Worm (Caenorhabditis elegans) whole organism, late embryonic: ENCODE results near the gene egg-1.

Experiments used
- C38D4.7 ChIP-seq: fragments of 200-800 bp; sonication (Bioruptor generic); optimal IDR thresholded peaks from 2 replicates; lab custom pipeline; 2018; ENCODE audit warnings: mild to moderate bottlenecking, missing genetic modification characterization, moderate library complexity, missing compliant biosample characterization
- F13H6.1 ChIP-seq: sonication (generic microtip); optimal IDR thresholded peaks from 2 replicates; lab custom pipeline; 2016; ENCODE audit warnings: missing genetic modification characterization, missing compliant biosample characterization
- K09A11.1 ChIP-seq: sonication (generic microtip); optimal IDR thresholded peaks from 2 replicates; lab custom pipeline; 2017; ENCODE audit warnings: antibody characterized with exemption, mild to moderate bottlenecking, missing genetic modification characterization, missing compliant biosample characterization; ENCODE audit not compliant: insufficient read depth
- Y22D7AL.16 ChIP-seq: sonication (generic microtip); optimal IDR thresholded peaks from 2 replicates; lab custom pipeline; 2016; ENCODE audit warnings: missing genetic modification characterization, missing compliant biosample characterization
- ahr-1 ChIP-seq: sonication (generic microtip); optimal IDR thresholded peaks from 2 replicates; lab custom pipeline; 2016; ENCODE audit warnings: missing genetic modification characterization, missing compliant biosample characterization
- ceh-14 ChIP-seq: sonication (generic microtip); optimal IDR thresholded peaks from 2 replicates; lab custom pipeline; 2016; ENCODE audit warnings: missing genotype, missing genetic modification characterization, missing compliant biosample characterization
- ceh-18 ChIP-seq: sonication (generic microtip); optimal IDR thresholded peaks from 2 replicates; lab custom pipeline; 2016; ENCODE audit warnings: missing genetic modification characterization, missing compliant biosample characterization
- ceh-19 ChIP-seq: fragments of 200-800 bp; sonication (Bioruptor generic); optimal IDR thresholded peaks from 2 replicates; lab custom pipeline; 2018; ENCODE audit warnings: mild to moderate bottlenecking, missing genetic modification characterization, missing compliant biosample characterization
- ceh-22 ChIP-seq: sonication (generic microtip); optimal IDR thresholded peaks from 2 replicates; lab custom pipeline; 2017; ENCODE audit warnings: missing biosample characterization, missing genetic modification characterization
- ceh-24 ChIP-seq: sonication (generic microtip); optimal IDR thresholded peaks from 2 replicates; lab custom pipeline; 2016; ENCODE audit warnings: mild to moderate bottlenecking, missing genetic modification characterization, missing compliant biosample characterization
- ceh-30 ChIP-seq: fragments of 150-350 bp; optimal IDR thresholded peaks from 2 replicates; lab custom pipeline; 2014; ENCODE audit warnings: missing biosample characterization, missing genetic modification characterization
- ceh-31 ChIP-seq: sonication (generic microtip); optimal IDR thresholded peaks from 2 replicates; lab custom pipeline; 2016; ENCODE audit warnings: missing genetic modification characterization, missing compliant biosample characterization
- ceh-34 ChIP-seq: sonication (generic microtip); optimal IDR thresholded peaks from 2 replicates; lab custom pipeline; 2016; ENCODE audit warnings: mild to moderate bottlenecking, missing genetic modification characterization, missing compliant biosample characterization
- ceh-6 ChIP-seq: fragments of 200-800 bp; sonication (Bioruptor generic); optimal IDR thresholded peaks from 2 replicates; lab custom pipeline; 2018; ENCODE audit warnings: mild to moderate bottlenecking, missing genetic modification characterization, missing compliant biosample characterization
- ceh-9 ChIP-seq: sonication (generic microtip); optimal IDR thresholded peaks from 2 replicates; lab custom pipeline; 2016; ENCODE audit warnings: mild to moderate bottlenecking, missing genetic modification characterization, inconsistent platforms, missing compliant biosample characterization
- dve-1 ChIP-seq: sonication (generic microtip); optimal IDR thresholded peaks from 2 replicates; lab custom pipeline; 2017; ENCODE audit warnings: antibody characterized with exemption, mild to moderate bottlenecking, missing genetic modification characterization, missing compliant biosample characterization
- elt-4 ChIP-seq: sonication (generic microtip); optimal IDR thresholded peaks from 2 replicates; lab custom pipeline; 2016; ENCODE audit warnings: missing genetic modification characterization, missing compliant biosample characterization
- ets-4 ChIP-seq: sonication (generic microtip); optimal IDR thresholded peaks from 2 replicates; lab custom pipeline; 2016; ENCODE audit warnings: missing genetic modification characterization, missing compliant biosample characterization
- eyg-1 ChIP-seq: sonication (generic microtip); optimal IDR thresholded peaks from 2 replicates; lab custom pipeline; 2016; ENCODE audit warnings: missing genotype, missing genetic modification characterization, missing compliant biosample characterization
- fkh-10 ChIP-seq: fragments of 150-350 bp; optimal IDR thresholded peaks from 2 replicates; lab custom pipeline; 2014; ENCODE audit warnings: missing biosample characterization, missing genetic modification reagents, missing genetic modification characterization
- fkh-6 ChIP-seq: sonication (generic microtip); optimal IDR thresholded peaks from 2 replicates; lab custom pipeline; 2016; ENCODE audit warnings: missing genetic modification characterization, missing compliant biosample characterization
- hlh-30 ChIP-seq: sonication (generic microtip); optimal IDR thresholded peaks from 2 replicates; lab custom pipeline; 2017; ENCODE audit warnings: antibody characterized with exemption, missing genetic modification characterization, missing compliant biosample characterization; ENCODE audit not compliant: insufficient read depth
- hlh-8 ChIP-seq: sonication (generic microtip); optimal IDR thresholded peaks from 2 replicates; lab custom pipeline; 2016; ENCODE audit warnings: missing genotype, missing genetic modification characterization, missing compliant biosample characterization
- madf-2 ChIP-seq: sonication (generic microtip); optimal IDR thresholded peaks from 2 replicates; lab custom pipeline; 2017; ENCODE audit warnings: missing genetic modification characterization, missing compliant biosample characterization
- mec-3 ChIP-seq: sonication (generic microtip); optimal IDR thresholded peaks from 2 replicates; lab custom pipeline; 2016; ENCODE audit warnings: borderline replicate concordance, missing genetic modification characterization, missing compliant biosample characterization
- nfya-1 ChIP-seq: sonication (generic microtip); optimal IDR thresholded peaks from 2 replicates; lab custom pipeline; 2017; ENCODE audit warnings: missing genetic modification characterization, mild to moderate bottlenecking, missing compliant biosample characterization, antibody characterized with exemption, moderate library complexity
- nhr-11 ChIP-seq: fragments of 150-350 bp; optimal IDR thresholded peaks from 2 replicates; lab custom pipeline; 2014; ENCODE audit warnings: missing biosample characterization, missing genetic modification characterization
- npax-4 ChIP-seq: sonication (generic microtip); optimal IDR thresholded peaks from 2 replicates; lab custom pipeline; 2016; ENCODE audit warnings: missing genetic modification characterization, missing compliant biosample characterization
- pat-9 ChIP-seq: fragments of 200-800 bp; sonication (Bioruptor generic); optimal IDR thresholded peaks from 2 replicates; lab custom pipeline; 2018; ENCODE audit warnings: mild to moderate bottlenecking, missing genetic modification characterization, moderate library complexity, missing compliant biosample characterization
- pax-1 ChIP-seq: fragments of 150-350 bp; optimal IDR thresholded peaks from 2 replicates; lab custom pipeline; 2014; ENCODE audit warnings: missing biosample characterization, missing genetic modification characterization
- pha-2 ChIP-seq: sonication (generic microtip); optimal IDR thresholded peaks from 2 replicates; lab custom pipeline; 2017; ENCODE audit warnings: mild to moderate bottlenecking, missing genetic modification characterization, missing compliant biosample characterization
- pha-4 ChIP-seq: fragments of 150-350 bp; optimal IDR thresholded peaks from 2 replicates; lab custom pipeline; 2018; ENCODE audit warnings: missing biosample characterization, missing genetic modification reagents, missing genetic modification characterization
- rnt-1 ChIP-seq: sonication (generic microtip); optimal IDR thresholded peaks from 2 replicates; lab custom pipeline; 2016; ENCODE audit warnings: missing genetic modification characterization, missing compliant biosample characterization
- sdc-2 ChIP-seq: sonication (generic microtip); optimal IDR thresholded peaks from 2 replicates; lab custom pipeline; 2016; ENCODE audit warnings: missing genotype, missing genetic modification characterization, missing compliant biosample characterization
- sox-2 ChIP-seq: fragments of 200-800 bp; sonication (Bioruptor generic); IDR thresholded peaks from 2 replicates; pipeline ENCODE4 v1.3.6; 2022; ENCODE audit warnings: missing genetic modification reagents, missing genetic modification characterization, missing compliant biosample characterization
- sox-4 ChIP-seq: sonication (generic microtip); optimal IDR thresholded peaks from 2 replicates; lab custom pipeline; 2017; ENCODE audit warnings: mild to moderate bottlenecking, missing genetic modification characterization, inconsistent platforms, missing compliant biosample characterization
- syd-9 ChIP-seq: sonication (generic microtip); optimal IDR thresholded peaks from 2 replicates; lab custom pipeline; 2016; ENCODE audit warnings: mild to moderate bottlenecking, missing genetic modification characterization, moderate library complexity, missing compliant biosample characterization
- tbx-7 ChIP-seq: sonication (generic microtip); optimal IDR thresholded peaks from 2 replicates; lab custom pipeline; 2016; ENCODE audit warnings: missing genotype, missing genetic modification characterization, missing compliant biosample characterization
- ttx-3 ChIP-seq: sonication (generic microtip); optimal IDR thresholded peaks from 2 replicates; lab custom pipeline; 2016; ENCODE audit warnings: missing genetic modification reagents, missing genetic modification characterization, missing compliant biosample characterization
- unc-3 ChIP-seq, 2 experiments: fragments of 200-800 bp in 1 of 2; sonication (Bioruptor generic) in 1 of 2; sonication (generic microtip) in 1 of 2; conservative IDR thresholded peaks in 1 of 2; optimal IDR thresholded peaks in 1 of 2; 2 replicates each; pipeline versions ENCODE4 v1.3.6 to Lab custom; 2016 to 2022; ENCODE audit warnings: missing compliant biosample characterization in 2 of 2, missing genetic modification characterization in 2 of 2, missing genetic modification reagents in 1 of 2
- unc-42 ChIP-seq: sonication (generic microtip); optimal IDR thresholded peaks from 2 replicates; lab custom pipeline; 2016; ENCODE audit warnings: missing genotype, missing genetic modification characterization, missing compliant biosample characterization
- unc-55 ChIP-seq: sonication (generic microtip); optimal IDR thresholded peaks from 2 replicates; lab custom pipeline; 2017; ENCODE audit warnings: missing biosample characterization, missing genetic modification reagents, missing genetic modification characterization
- unc-86 ChIP-seq: sonication (generic microtip); optimal IDR thresholded peaks from 2 replicates; lab custom pipeline; 2016; ENCODE audit warnings: missing genetic modification characterization, missing compliant biosample characterization
- zip-5 ChIP-seq: sonication (generic microtip); optimal IDR thresholded peaks from 2 replicates; lab custom pipeline; 2016; ENCODE audit warnings: missing genetic modification characterization, missing compliant biosample characterization
- ztf-16 ChIP-seq: sonication (generic microtip); optimal IDR thresholded peaks from 2 replicates; lab custom pipeline; 2017; ENCODE audit warnings: missing genetic modification characterization, missing compliant biosample characterization

Gene egg-1

DNA sequence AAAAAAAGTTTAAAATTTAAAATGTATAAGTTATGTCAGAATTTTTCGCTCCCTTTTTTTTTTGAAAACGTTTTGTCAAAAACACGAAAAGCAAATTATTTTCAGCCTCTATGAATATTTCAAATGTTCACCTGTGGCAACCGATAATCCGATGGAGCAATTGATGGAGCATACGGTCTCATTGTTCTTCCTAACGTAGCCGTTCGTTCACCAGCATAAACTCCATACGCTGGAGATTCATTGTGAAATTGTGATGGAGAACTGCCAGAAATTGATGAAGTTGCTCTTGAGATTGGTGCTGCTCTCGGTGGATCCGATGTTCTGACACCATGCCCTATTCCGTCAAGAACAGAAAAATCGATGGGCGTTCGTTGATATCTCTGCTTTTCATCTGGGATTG lies 36.2 kb upstream of the egg-1 start:
- TF ChIP-seq fkh-6 (tag; lab: Kevin White, UChicago), result no peak
- no peak for TF ChIP-seq rnt-1 (tag; lab: Kevin White, UChicago)
- TF ChIP-seq hlh-8 (tag; lab: Kevin White, UChicago), result no peak
- no peak for TF ChIP-seq madf-2
- no peak for TF ChIP-seq syd-9 (tag; lab: Kevin White, UChicago)
- TF ChIP-seq zip-5 (tag; lab: Kevin White, UChicago), result no peak
- TF ChIP-seq ceh-30 (tag; lab: Kevin White, UChicago), result no peak
- TF ChIP-seq ceh-14 (tag; lab: Kevin White, UChicago), result no peak

DNA sequence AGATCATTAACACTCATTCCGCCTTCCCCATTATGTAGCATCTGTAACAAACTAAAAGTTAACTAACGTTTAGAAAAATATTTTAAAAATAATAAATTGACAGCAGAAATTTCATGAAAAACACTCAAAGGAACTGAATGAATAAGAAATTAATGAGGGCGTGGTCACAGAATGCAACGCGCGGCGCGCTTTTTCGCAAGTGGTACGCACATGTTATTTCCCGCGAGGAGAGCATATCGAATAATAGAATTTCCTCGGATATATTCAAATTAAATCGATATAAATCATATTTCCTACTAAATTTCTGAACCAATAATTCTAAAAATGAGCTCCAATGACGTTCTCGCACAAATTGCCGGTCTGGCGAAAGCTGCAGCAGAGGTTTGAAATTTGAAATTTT lies 35.3 kb upstream of the egg-1 start, which contains the start of the genes abi-1 and arle-14:
TSS of gene abi-1 (minus strand) at position 51 of the 400 bp plus-strand sequence.
TSS of gene arle-14 (plus strand) at position 217 of the 400 bp plus-strand sequence.
- TF ChIP-seq unc-42 (tag; lab: Kevin White, UChicago), result peak; percentile 54
- TF ChIP-seq ceh-18 (tag; lab: Kevin White, UChicago), result no peak
- no peak for TF ChIP-seq hlh-30
- TF ChIP-seq C38D4.7 (GFP tag; lab: Kevin White, UChicago), result no peak
- peak; percentile 20 for TF ChIP-seq ceh-31 (tag; lab: Kevin White, UChicago)
- no peak for TF ChIP-seq ceh-9
- TF ChIP-seq F13H6.1, result no peak
- no peak for TF ChIP-seq unc-55
- TF ChIP-seq sox-2 (GFP tag; lab: Robert Waterston, UW), result no peak
- no peak for TF ChIP-seq ceh-6
- no peak for TF ChIP-seq eyg-1 (tag; lab: Kevin White, UChicago)
- no peak for TF ChIP-seq sdc-2
- TF ChIP-seq ceh-22 (tag; lab: Kevin White, UChicago), result no peak
- no peak for TF ChIP-seq fkh-6 (tag; lab: Kevin White, UChicago)
- TF ChIP-seq ceh-19 (GFP tag; lab: Kevin White, UChicago), result no peak
- no peak for TF ChIP-seq zip-5 (tag; lab: Kevin White, UChicago)
- no peak for TF ChIP-seq ahr-1 (tag; lab: Kevin White, UChicago)
- TF ChIP-seq ztf-16 (tag; lab: Kevin White, UChicago), result no peak
- TF ChIP-seq ttx-3 (tag; lab: Kevin White, UChicago), result peak; percentile 19
- TF ChIP-seq nfya-1 (tag; lab: Kevin White, UChicago), result peak; percentile 7
- no peak for TF ChIP-seq syd-9 (tag; lab: Kevin White, UChicago)
- TF ChIP-seq mec-3 (tag; lab: Kevin White, UChicago), result no peak
- no peak for TF ChIP-seq unc-3 (GFP tag; conservative IDR thresholded peaks at IDR 0.05; lab: Robert Waterston, UW)
- TF ChIP-seq unc-3 (tag; optimal IDR thresholded peaks at IDR 0.05; lab: Kevin White, UChicago), result no peak
- TF ChIP-seq hlh-8 (tag; lab: Kevin White, UChicago), result no peak
- no peak for TF ChIP-seq fkh-10 (GFP tag; lab: Kevin White, UChicago)
- no peak for TF ChIP-seq ceh-34 (tag; lab: Kevin White, UChicago)
- no peak for TF ChIP-seq unc-86
- TF ChIP-seq npax-4 (tag; lab: Kevin White, UChicago), result no peak
- TF ChIP-seq ets-4 (tag; lab: Kevin White, UChicago), result peak; percentile 11
- no peak for TF ChIP-seq Y22D7AL.16
- TF ChIP-seq K09A11.1, result no peak
- no peak for TF ChIP-seq elt-4 (tag; lab: Kevin White, UChicago)
- no peak for TF ChIP-seq dve-1 (tag; lab: Kevin White, UChicago)

DNA sequence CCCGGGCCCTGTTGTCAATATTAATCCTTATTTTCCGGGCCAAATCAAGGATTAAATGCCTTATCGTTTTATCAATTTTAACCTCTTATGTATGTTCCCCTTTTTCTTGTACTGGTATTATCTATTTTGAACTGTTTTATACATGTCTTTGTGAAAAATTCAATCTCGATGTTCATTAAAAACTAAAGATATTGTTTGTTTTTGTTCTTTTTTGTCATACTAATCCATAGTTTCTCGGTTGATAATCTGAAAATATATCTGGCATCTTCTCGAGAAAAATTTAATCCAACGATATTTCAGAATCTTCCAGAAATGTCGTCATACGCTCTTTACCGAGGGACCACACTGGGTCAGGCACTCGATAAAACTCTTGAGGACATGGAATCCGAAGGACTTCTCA lies 34.2 kb upstream of the egg-1 start, which contains the start of gene B0336.13:
TSS of gene B0336.13 (plus strand) at position 301 of the 400 bp plus-strand sequence.
- no peak for TF ChIP-seq nhr-11 (tag; lab: Kevin White, UChicago)
- TF ChIP-seq pat-9 (tag; lab: Kevin White, UChicago), result no peak
- no peak for TF ChIP-seq pha-2 (tag; lab: Kevin White, UChicago)
- TF ChIP-seq pax-1 (tag; lab: Kevin White, UChicago), result no peak
- no peak for TF ChIP-seq sox-4 (tag; lab: Kevin White, UChicago)
- TF ChIP-seq pha-4, result no peak
- TF ChIP-seq fkh-10 (GFP tag; lab: Kevin White, UChicago), result no peak
- no peak for TF ChIP-seq tbx-7 (tag; lab: Kevin White, UChicago)
- TF ChIP-seq unc-3 (GFP tag; conservative IDR thresholded peaks at IDR 0.05; lab: Robert Waterston, UW), result no peak
- TF ChIP-seq unc-3 (tag; optimal IDR thresholded peaks at IDR 0.05; lab: Kevin White, UChicago), result no peak
- no peak for TF ChIP-seq ceh-24 (tag; lab: Kevin White, UChicago)
- TF ChIP-seq npax-4 (tag; lab: Kevin White, UChicago), result no peak
- no peak for TF ChIP-seq sox-2 (GFP tag; lab: Robert Waterston, UW)
